Fruit fly (Drosophila melanogaster) whole organism, embryonic: ENCODE results near the gene anox.

Source experiments
- ATbp ChIP-seq: fragments of 200-800 bp; sonication (Bioruptor generic); optimal IDR thresholded peaks from 2 replicates; lab custom pipeline; 2017; ENCODE audit warnings: missing biosample characterization, mild to moderate bottlenecking, missing genetic modification characterization, missing genetic modification reagents
- Antp ChIP-seq: fragments of 200-800 bp; sonication (Bioruptor generic); optimal IDR thresholded peaks from 3 replicates; lab custom pipeline; 2016; ENCODE audit warnings: missing biosample characterization, missing genetic modification characterization
- CG10462 ChIP-seq: fragments of 200-800 bp; sonication (Bioruptor generic); optimal IDR thresholded peaks from 2 replicates; lab custom pipeline; 2016; ENCODE audit warnings: missing biosample characterization, missing genetic modification characterization
- CG10565 ChIP-seq: fragments of 200-800 bp; sonication (Bioruptor generic); optimal IDR thresholded peaks from 3 replicates; lab custom pipeline; 2016; ENCODE audit warnings: missing biosample characterization, mild to moderate bottlenecking, missing genetic modification characterization
- CG11456 ChIP-seq: fragments of 200-800 bp; sonication (Bioruptor generic); IDR thresholded peaks from 3 replicates; pipeline ENCODE4 v1.3.6; 2022; ENCODE audit warnings: missing biosample characterization, missing genetic modification characterization
- CG12299 ChIP-seq: fragments of 200-800 bp; sonication (Bioruptor generic); optimal IDR thresholded peaks from 2 replicates; lab custom pipeline; 2018; ENCODE audit warnings: missing biosample characterization, mild to moderate bottlenecking, missing genetic modification characterization
- CG12391 ChIP-seq: fragments of 200-800 bp; sonication (Bioruptor generic); optimal IDR thresholded peaks from 3 replicates; lab custom pipeline; 2018; ENCODE audit warnings: missing biosample characterization, mild to moderate bottlenecking, missing genetic modification characterization, moderate library complexity
- CG14050 ChIP-seq: fragments of 200-800 bp; sonication (Bioruptor generic); IDR thresholded peaks from 3 replicates; pipeline ENCODE4 v1.3.6; 2022; ENCODE audit warnings: missing biosample characterization, missing genetic modification characterization
- CG14860 ChIP-seq: fragments of 200-800 bp; sonication (Bioruptor generic); IDR thresholded peaks from 3 replicates; pipeline ENCODE4 v1.3.6; 2022; ENCODE audit warnings: missing biosample characterization, missing genetic modification characterization; ENCODE audit not compliant: partially characterized antibody
- CG15696 ChIP-seq: fragments of 200-800 bp; sonication (Bioruptor generic); optimal IDR thresholded peaks from 2 replicates; lab custom pipeline; 2019; ENCODE audit warnings: missing biosample characterization, mild to moderate bottlenecking, missing genetic modification characterization, moderate library complexity
- CG2199 ChIP-seq: fragments of 200-800 bp; sonication (Bioruptor generic); IDR thresholded peaks from 3 replicates; pipeline ENCODE4 v1.3.6; 2022; ENCODE audit warnings: missing biosample characterization, missing genetic modification characterization
- CG2712 ChIP-seq: fragments of 200-800 bp; optimal IDR thresholded peaks from 3 replicates; lab custom pipeline; 2019; ENCODE audit warnings: missing biosample characterization, mild to moderate bottlenecking, missing genetic modification characterization, moderate library complexity
- CG33213 ChIP-seq: fragments of 200-800 bp; sonication (Bioruptor generic); optimal IDR thresholded peaks from 3 replicates; lab custom pipeline; 2016; ENCODE audit warnings: missing biosample characterization, missing genetic modification characterization
- CG43689 ChIP-seq: fragments of 200-800 bp; sonication (Bioruptor generic); IDR thresholded peaks from 2 replicates; pipeline ENCODE4 v1.3.6; 2022; ENCODE audit warnings: missing biosample characterization, missing genetic modification characterization
- CG7357 ChIP-seq: fragments of 200-800 bp; sonication (Bioruptor generic); IDR thresholded peaks from 3 replicates; pipeline ENCODE4 v1.3.6; 2022; ENCODE audit warnings: missing biosample characterization, missing genetic modification characterization
- CG7786 ChIP-seq: fragments of 200-800 bp; sonication (Bioruptor generic); optimal IDR thresholded peaks from 2 replicates; lab custom pipeline; 2016; ENCODE audit warnings: missing biosample characterization, missing genetic modification characterization
- CG9215 ChIP-seq: fragments of 200-800 bp; sonication (Bioruptor generic); IDR thresholded peaks from 2 replicates; pipeline ENCODE4 v1.3.6; 2022; ENCODE audit warnings: missing biosample characterization, missing genetic modification characterization
- Dip3 ChIP-seq: fragments of 200-800 bp; sonication (Bioruptor generic); optimal IDR thresholded peaks from 3 replicates; lab custom pipeline; 2016; ENCODE audit warnings: missing biosample characterization, missing genetic modification characterization
- Doc3 ChIP-seq: fragments of 200-800 bp; sonication (Bioruptor generic); IDR thresholded peaks from 3 replicates; pipeline ENCODE4 v1.3.6; 2022; ENCODE audit warnings: missing biosample characterization, missing genetic modification characterization; ENCODE audit not compliant: partially characterized antibody
- Elba2 ChIP-seq: fragments of 200-800 bp; sonication (Bioruptor generic); optimal IDR thresholded peaks from 3 replicates; lab custom pipeline; 2016; ENCODE audit warnings: missing biosample characterization, missing genetic modification characterization
- H2.0 ChIP-seq: fragments of 200-800 bp; sonication (Bioruptor generic); IDR thresholded peaks from 2 replicates; pipeline ENCODE4 v1.3.6; 2022; ENCODE audit warnings: missing biosample characterization, missing genetic modification characterization
- Hmx ChIP-seq: fragments of 200-800 bp; sonication (Bioruptor generic); optimal IDR thresholded peaks from 2 replicates; lab custom pipeline; 2016; ENCODE audit warnings: missing biosample characterization, missing genetic modification characterization
- Jarid2 ChIP-seq: fragments of 200-800 bp; sonication (Bioruptor generic); optimal IDR thresholded peaks from 3 replicates; lab custom pipeline; 2017; ENCODE audit warnings: mild to moderate bottlenecking, missing biosample characterization, missing genetic modification reagents, missing genetic modification characterization
- Kr ChIP-seq: fragments of 200-800 bp; sonication (Bioruptor generic); optimal IDR thresholded peaks from 2 replicates; lab custom pipeline; 2017; ENCODE audit warnings: missing biosample characterization, mild to moderate bottlenecking, missing genetic modification characterization
- Lim3 ChIP-seq: fragments of 200-800 bp; sonication (Bioruptor generic); IDR thresholded peaks from 2 replicates; pipeline ENCODE4 v1.3.6; 2022; ENCODE audit warnings: missing biosample characterization, missing genetic modification characterization
- MESR4 ChIP-seq: fragments of 200-800 bp; sonication (Bioruptor generic); optimal IDR thresholded peaks from 2 replicates; lab custom pipeline; 2018; ENCODE audit warnings: missing biosample characterization, mild to moderate bottlenecking, missing genetic modification characterization, moderate library complexity
- NC2α ChIP-seq: fragments of 200-800 bp; sonication (Bioruptor generic); optimal IDR thresholded peaks from 2 replicates; lab custom pipeline; 2016; ENCODE audit warnings: missing biosample characterization, missing genetic modification characterization
- NK7.1 ChIP-seq: fragments of 200-800 bp; sonication (Bioruptor generic); optimal IDR thresholded peaks from 3 replicates; lab custom pipeline; 2016; ENCODE audit warnings: missing biosample characterization, missing genetic modification characterization
- Neu2 ChIP-seq: fragments of 200-800 bp; sonication (Bioruptor generic); optimal IDR thresholded peaks from 3 replicates; lab custom pipeline; 2016; ENCODE audit warnings: missing biosample characterization, missing genetic modification characterization, borderline replicate concordance
- Oaz ChIP-seq: fragments of 200-800 bp; sonication (Bioruptor generic); IDR thresholded peaks from 2 replicates; pipeline ENCODE4 v1.3.6; 2022; ENCODE audit warnings: missing biosample characterization, missing genetic modification characterization
- Usf ChIP-seq: fragments of 200-800 bp; sonication (Bioruptor generic); optimal IDR thresholded peaks from 2 replicates; lab custom pipeline; 2017; ENCODE audit warnings: missing genotype, missing biosample characterization, missing genetic modification characterization
- cas ChIP-seq: fragments of 200-800 bp; sonication (Bioruptor generic); IDR thresholded peaks from 2 replicates; pipeline ENCODE4 v1.3.6; 2022; ENCODE audit warnings: missing biosample characterization, missing genetic modification characterization
- crc ChIP-seq: fragments of 200-800 bp; sonication (Bioruptor generic); optimal IDR thresholded peaks from 2 replicates; lab custom pipeline; 2016; ENCODE audit warnings: missing biosample characterization, missing genetic modification characterization
- crp ChIP-seq, 2 experiments: fragments of 200-800 bp; sonication (Bioruptor generic); optimal IDR thresholded peaks; 2 replicates in 1 of 2; 3 replicates in 1 of 2; lab custom pipeline; 2017; ENCODE audit warnings: missing biosample characterization in 2 of 2, missing genetic modification characterization in 2 of 2, mild to moderate bottlenecking in 1 of 2, moderate library complexity in 1 of 2
- dmrt99B ChIP-seq: fragments of 200-800 bp; sonication (Bioruptor generic); optimal IDR thresholded peaks from 2 replicates; lab custom pipeline; 2018; ENCODE audit warnings: missing biosample characterization, mild to moderate bottlenecking, missing genetic modification characterization, moderate library complexity
- ken ChIP-seq: fragments of 200-800 bp; sonication (Bioruptor generic); IDR thresholded peaks from 3 replicates; pipeline ENCODE4 v1.3.6; 2022; ENCODE audit warnings: missing biosample characterization, missing genetic modification characterization
- lab ChIP-seq: fragments of 200-800 bp; sonication (Bioruptor generic); optimal IDR thresholded peaks from 3 replicates; lab custom pipeline; 2017; ENCODE audit warnings: missing biosample characterization, missing genetic modification characterization, mild to moderate bottlenecking, moderate library complexity, missing genetic modification reagents
- lbe ChIP-seq: fragments of 200-800 bp; sonication (Bioruptor generic); optimal IDR thresholded peaks from 2 replicates; lab custom pipeline; 2016; ENCODE audit warnings: missing biosample characterization, mild to moderate bottlenecking, missing genetic modification characterization
- nerfin-2 ChIP-seq: fragments of 200-800 bp; sonication (Bioruptor generic); IDR thresholded peaks from 2 replicates; pipeline ENCODE4 v1.3.6; 2022; ENCODE audit warnings: missing biosample characterization, missing genetic modification characterization; ENCODE audit not compliant: partially characterized antibody
- onecut ChIP-seq: fragments of 200-800 bp; sonication (Bioruptor generic); IDR thresholded peaks from 2 replicates; pipeline ENCODE4 v1.3.6; 2022; ENCODE audit warnings: missing biosample characterization, missing genetic modification characterization
- org-1 ChIP-seq: fragments of 200-800 bp; sonication (Bioruptor generic); optimal IDR thresholded peaks from 2 replicates; lab custom pipeline; 2017; ENCODE audit warnings: missing biosample characterization, missing genetic modification characterization
- repo ChIP-seq: fragments of 200-800 bp; sonication (Bioruptor generic); optimal IDR thresholded peaks from 2 replicates; lab custom pipeline; 2016; ENCODE audit warnings: missing biosample characterization, missing genetic modification characterization
- ro ChIP-seq: fragments of 200-800 bp; sonication (Bioruptor generic); IDR thresholded peaks from 2 replicates; pipeline ENCODE4 v1.3.6; 2022; ENCODE audit warnings: missing biosample characterization, missing genetic modification characterization
- run ChIP-seq: fragments of 200-800 bp; sonication (Bioruptor generic); optimal IDR thresholded peaks from 3 replicates; lab custom pipeline; 2018; ENCODE audit warnings: missing biosample characterization, mild to moderate bottlenecking, missing genetic modification characterization
- sna ChIP-seq: fragments of 200-800 bp; sonication (Bioruptor generic); IDR thresholded peaks from 2 replicates; pipeline ENCODE4 v1.3.6; 2022; ENCODE audit warnings: missing biosample characterization, missing genetic modification characterization; ENCODE audit not compliant: partially characterized antibody
- ssp ChIP-seq: fragments of 200-800 bp; sonication (Bioruptor generic); IDR thresholded peaks from 2 replicates; pipeline ENCODE4 v1.3.6; 2022; ENCODE audit warnings: missing biosample characterization, missing genetic modification characterization
- tap ChIP-seq: fragments of 200-800 bp; optimal IDR thresholded peaks from 3 replicates; lab custom pipeline; 2019; ENCODE audit warnings: missing biosample characterization, mild to moderate bottlenecking, missing genetic modification characterization, moderate library complexity
- tin ChIP-seq: fragments of 200-800 bp; sonication (Bioruptor generic); optimal IDR thresholded peaks from 3 replicates; lab custom pipeline; 2016; ENCODE audit warnings: missing biosample characterization, missing genetic modification characterization
- tio ChIP-seq: fragments of 200-800 bp; sonication (Bioruptor generic); optimal IDR thresholded peaks from 2 replicates; lab custom pipeline; 2017; ENCODE audit warnings: missing biosample characterization, missing genetic modification characterization, inconsistent platforms
- usp ChIP-seq: fragments of >200 bp; optimal IDR thresholded peaks from 2 replicates; lab custom pipeline; 2017; ENCODE audit warnings: missing biosample characterization, missing genetic modification characterization
- zen ChIP-seq: fragments of 200-800 bp; sonication (Bioruptor generic); optimal IDR thresholded peaks from 3 replicates; lab custom pipeline; 2018; ENCODE audit warnings: missing biosample characterization, mild to moderate bottlenecking, missing genetic modification characterization, moderate library complexity

anox gene

DNA sequence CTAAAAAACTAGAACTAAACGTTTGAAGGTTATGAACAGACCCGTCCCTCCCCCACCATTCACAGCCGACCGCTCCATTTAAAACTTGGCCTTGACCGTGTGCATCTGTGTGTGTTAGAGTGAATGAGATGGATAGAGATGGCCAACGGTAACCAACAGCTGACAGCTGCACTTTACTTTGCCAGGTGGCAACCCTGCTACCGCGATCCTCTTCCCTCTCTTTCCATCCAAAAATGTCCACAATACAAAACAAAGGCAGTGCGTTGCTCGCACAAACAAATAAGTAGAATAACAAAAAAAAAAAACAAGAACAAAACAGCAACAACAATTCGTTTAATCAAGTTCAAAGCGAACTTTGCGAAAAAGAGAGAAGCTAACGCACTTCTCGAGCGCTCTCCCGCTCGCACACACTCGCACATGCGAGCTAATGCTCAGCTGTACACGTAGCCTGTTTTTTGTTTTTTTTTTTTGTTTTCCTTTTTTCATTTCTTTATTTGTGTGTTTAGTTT lies 49.4 kb upstream of the anox start (continued):
- TF ChIP-seq MESR4 (GFP tag; lab: Kevin White, UChicago) (no peak), ATbp (GFP tag; lab: Kevin White, UChicago) (no peak), CG2712 (no peak), CG10462 (GFP tag; lab: Kevin White, UChicago) (no peak), ro (GFP tag; lab: Robert Waterston, UW) (no peak), Hmx (GFP tag; lab: Kevin White, UChicago) (no peak), CG7786 (GFP tag; lab: Kevin White, UChicago) (no peak), CG14860 (GFP tag; lab: Robert Waterston, UW) (no peak), crp (GFP tag; optimal IDR thresholded peaks at IDR 0.05; lab: Kevin White, UChicago) (peak in 1 of 2 experiments; percentile 84), CG7357 (GFP tag; lab: Robert Waterston, UW) (0 out of 3 replicates have a peak, but pooled peaks have one; percentile 31), Usf (GFP tag; lab: Kevin White, UChicago) (no peak), Dip3 (no peak), CG43689 (GFP tag; lab: Robert Waterston, UW) (no peak), CG33213 (GFP tag; lab: Kevin White, UChicago) (no peak), cas (no peak), ken (GFP tag; lab: Robert Waterston, UW) (no peak), Oaz (GFP tag; lab: Robert Waterston, UW) (no peak), H2.0 (GFP tag; lab: Robert Waterston, UW) (no peak), CG14050 (GFP tag; lab: Robert Waterston, UW) (no peak), CG10565 (GFP tag; lab: Kevin White, UChicago) (no peak), Elba2 (GFP tag; lab: Kevin White, UChicago) (no peak), CG9215 (GFP tag; lab: Robert Waterston, UW) (no peak), ssp (GFP tag; lab: Robert Waterston, UW) (no peak), lbe (GFP tag; lab: Kevin White, UChicago) (no peak), org-1 (no peak), tap (tag; lab: Kevin White, UChicago) (no peak), nerfin-2 (no peak), CG15696 (tag; lab: Kevin White, UChicago) (no peak), Neu2 (GFP tag; lab: Kevin White, UChicago) (no peak), NK7.1 (no peak), lab (no peak), Kr (GFP tag; lab: Kevin White, UChicago) (no peak), Jarid2 (GFP tag; lab: Kevin White, UChicago) (no peak), CG12391 (tag; lab: Kevin White, UChicago) (no peak), dmrt99B (no peak), onecut (GFP tag; lab: Robert Waterston, UW) (no peak), crc (GFP tag; lab: Kevin White, UChicago) (no peak), NC2α (no peak), CG11456 (no peak), repo (GFP tag; lab: Kevin White, UChicago) (no peak), Lim3 (GFP tag; lab: Robert Waterston, UW) (no peak), CG2199 (no peak), run (no peak), tio (GFP tag; lab: Kevin White, UChicago) (no peak), Antp (GFP tag; lab: Kevin White, UChicago) (no peak), tin (GFP tag; lab: Kevin White, UChicago) (no peak), sna (GFP tag; lab: Robert Waterston, UW) (0 out of 2 replicates have a peak, but pooled peaks have one; percentile 37), Doc3 (no peak), CG12299 (no peak), usp (no peak), zen (tag; lab: Kevin White, UChicago) (no peak)
